Worm (Caenorhabditis elegans) whole organism, early embryonic: ENCODE results near the gene anmt-2.

ENCODE experiments used
- B0310.2 ChIP-seq: sonication (generic microtip); optimal IDR thresholded peaks from 2 replicates; lab custom pipeline; 2016; ENCODE audit warnings: mild to moderate bottlenecking, missing genetic modification characterization, missing compliant biosample characterization
- F13C5.2 ChIP-seq: sonication (generic microtip); optimal IDR thresholded peaks from 2 replicates; lab custom pipeline; 2017; ENCODE audit warnings: mild to moderate bottlenecking, missing genetic modification characterization, inconsistent platforms, missing compliant biosample characterization
- aly-1 ChIP-seq: sonication (generic microtip); optimal IDR thresholded peaks from 2 replicates; lab custom pipeline; 2016; ENCODE audit warnings: missing genetic modification characterization, missing compliant biosample characterization
- ama-1 ChIP-seq: fragments of 150-350 bp; optimal IDR thresholded peaks from 2 replicates; lab custom pipeline; 2014
- ets-7 ChIP-seq: sonication (generic microtip); optimal IDR thresholded peaks from 2 replicates; lab custom pipeline; 2016; ENCODE audit warnings: missing genotype, missing genetic modification characterization, missing compliant biosample characterization
- flt-1 ChIP-seq: fragments of 200-800 bp; sonication (Bioruptor generic); IDR thresholded peaks from 2 replicates; pipeline ENCODE4 v1.3.6; 2022; ENCODE audit warnings: missing genetic modification characterization, missing compliant biosample characterization
- hmg-4 ChIP-seq: fragments of 200-800 bp; sonication (Bioruptor generic); optimal IDR thresholded peaks from 2 replicates; lab custom pipeline; 2018; ENCODE audit warnings: mild to moderate bottlenecking, missing genetic modification characterization, missing compliant biosample characterization
- hnd-1 ChIP-seq: sonication (generic microtip); optimal IDR thresholded peaks from 2 replicates; lab custom pipeline; 2016; ENCODE audit warnings: missing genetic modification characterization, missing compliant biosample characterization
- pes-1 ChIP-seq: fragments of 200-800 bp; sonication (Bioruptor generic); IDR thresholded peaks from 2 replicates; pipeline ENCODE4 v1.3.6; 2022; ENCODE audit warnings: missing genetic modification reagents, missing genetic modification characterization, missing compliant biosample characterization
- scrt-1 ChIP-seq: fragments of 200-800 bp; sonication (Bioruptor generic); IDR thresholded peaks from 2 replicates; pipeline ENCODE4 v1.3.6; 2022; ENCODE audit warnings: missing genetic modification characterization, missing compliant biosample characterization
- sea-1 ChIP-seq: fragments of 200-800 bp; sonication (Bioruptor generic); conservative IDR thresholded peaks from 2 replicates; pipeline ENCODE4 v1.3.6; 2022; ENCODE audit warnings: missing genetic modification characterization, missing compliant biosample characterization
- tbx-11 ChIP-seq: fragments of 200-800 bp; sonication (Bioruptor generic); IDR thresholded peaks from 2 replicates; pipeline ENCODE4 v1.3.6; 2022; ENCODE audit warnings: missing genetic modification characterization, missing compliant biosample characterization
- tbx-37 ChIP-seq: fragments of 200-800 bp; sonication (Bioruptor generic); conservative IDR thresholded peaks from 2 replicates; pipeline ENCODE4 v1.3.6; 2022; ENCODE audit warnings: missing genetic modification reagents, missing genetic modification characterization, missing compliant biosample characterization

Gene anmt-2

ce11 chrIII:6116281-6116886 is 41.2 kb downstream of the anmt-2 start, which contains the start of gene nmt-1:
nmt-1 (minus strand) TSS chrIII:6116331.
- TF ChIP-seq ets-7 (tag; lab: Kevin White, UChicago) (no peak), F13C5.2 (tag; lab: Kevin White, UChicago) (peak; percentile 41)

ce11 chrIII:6110187-6110586 is 47.4 kb downstream of the anmt-2 start:
- TF ChIP-seq hnd-1 (tag; lab: Kevin White, UChicago) (no peak), tbx-37 (GFP tag; lab: Robert Waterston, UW) (no peak)

- TF ChIP-seq scrt-1 (GFP tag; lab: Robert Waterston, UW) = no peak
- no peak for TF ChIP-seq ama-1 (lab: Kevin White, UChicago)
- TF ChIP-seq tbx-11 (GFP tag; lab: Robert Waterston, UW) = no peak
- TF ChIP-seq sea-1 = no peak
- no peak for TF ChIP-seq tbx-37 (GFP tag; lab: Robert Waterston, UW)
- TF ChIP-seq pes-1 (GFP tag; lab: Robert Waterston, UW) = no peak
- no peak for TF ChIP-seq hmg-4 (GFP tag; lab: Kevin White, UChicago)
- TF ChIP-seq aly-1 (tag; lab: Kevin White, UChicago) = no peak
- TF ChIP-seq B0310.2 (tag; lab: Kevin White, UChicago) = no peak
- no peak for TF ChIP-seq flt-1 (GFP tag; lab: Robert Waterston, UW)
Measured at ce11 chrIII:6105897-6106296, 51.7 kb downstream of the anmt-2 start.
